Fruit fly (Drosophila melanogaster): Measurements from ENCODE around the gene CG34155.

Gene CG34155

dm6 chr3R:30583542-30583941 lies 23.5 kb upstream of the CG34155 start, which contains the start of gene Rpt6R (continued):
- TF ChIP-seq tup (GFP tag; optimal IDR thresholded peaks at IDR 0.05) (no peak), p53 (GFP tag; optimal IDR thresholded peaks at IDR 0.05) (no peak), unpg (GFP tag; optimal IDR thresholded peaks at IDR 0.05) (no peak), Myb (GFP tag; optimal IDR thresholded peaks at IDR 0.05) (peak; percentile 17), wek (GFP tag; optimal IDR thresholded peaks at IDR 0.05) (no peak), CG8924 (tag; optimal IDR thresholded peaks at IDR 0.05) (no peak), CG7987 (GFP tag; optimal IDR thresholded peaks at IDR 0.05) (no peak)

- no peak for TF ChIP-seq chinmo (GFP tag; IDR thresholded peaks at IDR 0.05; ENCODE audit: partially characterized antibody)
- TF ChIP-seq Bgb (GFP tag; IDR thresholded peaks at IDR 0.05; ENCODE audit: partially characterized antibody) = no peak
- peak; percentile 38 for TF ChIP-seq Ets65A (GFP tag)
- TF ChIP-seq pan (optimal IDR thresholded peaks at IDR 0.05) = no peak
- TF ChIP-seq pan (GFP tag; optimal IDR thresholded peaks at IDR 0.05 in 1 of 2, IDR thresholded peaks at IDR 0.05 in 1 of 2) = peak in 1 of 2 experiments; percentile 13
- TF ChIP-seq HHEX (GFP tag; optimal IDR thresholded peaks at IDR 0.05) = no peak
- no peak for TF ChIP-seq oc (tag; optimal IDR thresholded peaks at IDR 0.05)
- TF ChIP-seq ATbp (GFP tag; optimal IDR thresholded peaks at IDR 0.05) = peak; percentile 37
These were observed 19.1 kb upstream of the CG34155 start, which contains the start of gene CG9702 for dm6 chr3R:30579129-30579528. Gene CG9702, plus strand, starts transcription at chr3R:30579429.

- TF ChIP-seq CG2678 (tag; optimal IDR thresholded peaks at IDR 0.05) (peak; percentile 86), Nf-YB (GFP tag; optimal IDR thresholded peaks at IDR 0.05) (peak; percentile 55), disco-r (GFP tag; optimal IDR thresholded peaks at IDR 0.05) (peak; percentile 1), CG17385 (GFP tag; optimal IDR thresholded peaks at IDR 0.05) (peak; percentile 76), hkb (optimal IDR thresholded peaks at IDR 0.05) (no peak), hkb (GFP tag; IDR thresholded peaks at IDR 0.05) (peak; percentile 89), pan (optimal IDR thresholded peaks at IDR 0.05) (no peak), pan (GFP tag; optimal IDR thresholded peaks at IDR 0.05 in 1 of 2, IDR thresholded peaks at IDR 0.05 in 1 of 2) (peak in 1 of 2 experiments; percentile 80), ranshi (GFP tag; IDR thresholded peaks at IDR 0.05) (peak; percentile 74), Nf-YA (GFP tag; IDR thresholded peaks at IDR 0.05) (peak; percentile 73), Tbp (GFP tag; optimal IDR thresholded peaks at IDR 0.05) (no peak), fd64A (GFP tag; optimal IDR thresholded peaks at IDR 0.05) (peak; percentile 44), CG8388 (GFP tag; optimal IDR thresholded peaks at IDR 0.05) (peak; percentile 86), CG15269 (tag; optimal IDR thresholded peaks at IDR 0.05) (peak; percentile 86), gsb (GFP tag; IDR thresholded peaks at IDR 0.05) (peak; percentile 67), CG3281 (GFP tag; optimal IDR thresholded peaks at IDR 0.05) (peak; percentile 54), lov (optimal IDR thresholded peaks at IDR 0.05) (no peak), lov (GFP tag; IDR thresholded peaks at IDR 0.05) (no peak), CG17802 (tag; optimal IDR thresholded peaks at IDR 0.05) (peak; percentile 59), CG12299 (tag; optimal IDR thresholded peaks at IDR 0.05) (peak; percentile 72), CG16815 (GFP tag; optimal IDR thresholded peaks at IDR 0.05) (peak; percentile 23), Camta (GFP tag; optimal IDR thresholded peaks at IDR 0.05) (peak; percentile 74), CG6175 (GFP tag; IDR thresholded peaks at IDR 0.05) (no peak), Usf (GFP tag; optimal IDR thresholded peaks at IDR 0.05) (no peak), inv (GFP tag; IDR thresholded peaks at IDR 0.05; ENCODE audit: partially characterized antibody) (no peak), ATbp (GFP tag; optimal IDR thresholded peaks at IDR 0.05) (peak; percentile 85), CG8281 (tag; optimal IDR thresholded peaks at IDR 0.05) (peak; percentile 99), BtbVII (GFP tag; optimal IDR thresholded peaks at IDR 0.05) (peak; percentile 50), CG3163 (GFP tag; optimal IDR thresholded peaks at IDR 0.05) (no peak), CG8089 (GFP tag; optimal IDR thresholded peaks at IDR 0.05) (peak; percentile 51), CG1529 (GFP tag; optimal IDR thresholded peaks at IDR 0.05) (peak; percentile 77), CG6854 (GFP tag; optimal IDR thresholded peaks at IDR 0.05) (peak; percentile 59), vnd (GFP tag; IDR thresholded peaks at IDR 0.05; ENCODE audit: partially characterized antibody) (no peak), CG9932 (GFP tag; IDR thresholded peaks at IDR 0.05) (no peak), CG14667 (GFP tag; IDR thresholded peaks at IDR 0.05) (peak; percentile 45)
These were observed 10.6 kb upstream of the CG34155 start for dm6 chr3R:30570554-30571141.

Data from whole organism, embryonic.